Fruit fly (Drosophila melanogaster): ENCODE data around the gene Nepl13.

DNA sequence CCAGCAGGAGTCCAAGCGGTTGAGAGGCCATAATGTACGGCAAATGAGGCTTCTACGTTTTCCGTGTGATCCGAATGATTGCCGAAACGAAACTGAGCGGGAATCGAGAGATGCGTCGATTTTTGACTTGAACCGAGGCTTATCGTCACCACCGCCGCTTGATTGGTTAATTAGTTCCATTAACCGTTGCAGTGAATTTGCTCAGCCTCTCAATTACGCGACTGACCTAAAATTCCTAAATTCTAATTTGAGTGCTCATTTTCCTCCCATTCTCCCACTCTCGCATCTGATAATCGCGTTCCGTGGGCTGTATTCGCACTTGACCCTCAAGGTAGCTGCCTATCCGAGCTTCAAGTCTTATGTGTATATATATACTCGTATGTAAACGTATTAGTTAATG, 5.2 kb upstream of the Nepl13 start, which contains the start of gene Nepl15:
- TF ChIP-seq CG8478 (optimal IDR thresholded peaks at IDR 0.05) (no peak), CTCF (optimal IDR thresholded peaks at IDR 0.05) (no peak)

Data from S2 (cell line).